Fruit fly (Drosophila melanogaster) whole organism, embryonic: ENCODE results near the gene CG10300.

Source experiments
- Aef1 ChIP-seq: fragments of 200-800 bp; sonication (Bioruptor generic); IDR thresholded peaks from 3 replicates; pipeline ENCODE4 v1.3.6; 2022; ENCODE audit warnings: missing biosample characterization, missing genetic modification characterization
- Asciz ChIP-seq: fragments of 200-800 bp; sonication (Bioruptor generic); optimal IDR thresholded peaks from 2 replicates; lab custom pipeline; 2017; ENCODE audit warnings: missing biosample characterization, mild to moderate bottlenecking, missing genetic modification characterization, missing genetic modification reagents
- Atf3 ChIP-seq: fragments of 200-800 bp; sonication (Bioruptor generic); optimal IDR thresholded peaks from 3 replicates; lab custom pipeline; 2016; ENCODE audit warnings: missing biosample characterization, missing genetic modification characterization
- Awh ChIP-seq: fragments of 200-800 bp; sonication (Bioruptor generic); IDR thresholded peaks from 2 replicates; pipeline ENCODE4, ENCODE4 v1.3.6; 2022; ENCODE audit warnings: missing biosample characterization, missing genetic modification characterization
- Bteb2 ChIP-seq: fragments of 200-800 bp; sonication (Bioruptor generic); optimal IDR thresholded peaks from 2 replicates; lab custom pipeline; 2016; ENCODE audit warnings: missing biosample characterization, missing genetic modification characterization
- CG1024 ChIP-seq: fragments of 200-800 bp; sonication (Bioruptor generic); IDR thresholded peaks from 2 replicates; pipeline ENCODE4 v1.3.6; 2022; ENCODE audit warnings: missing biosample characterization, missing genetic modification characterization
- CG11398 ChIP-seq: fragments of 200-800 bp; sonication (Bioruptor generic); optimal IDR thresholded peaks from 2 replicates; lab custom pipeline; 2016; ENCODE audit warnings: missing biosample characterization, missing genetic modification characterization
- CG12104 ChIP-seq: fragments of 200-800 bp; sonication (Bioruptor generic); optimal IDR thresholded peaks from 3 replicates; lab custom pipeline; 2016; ENCODE audit warnings: missing biosample characterization, missing genetic modification characterization
- CG13287 ChIP-seq: fragments of 200-800 bp; sonication (Bioruptor generic); IDR thresholded peaks from 2 replicates; pipeline ENCODE4 v1.3.6; 2022; ENCODE audit warnings: missing biosample characterization, missing genetic modification characterization; ENCODE audit not compliant: partially characterized antibody
- CG14710 ChIP-seq: fragments of 200-800 bp; sonication (Bioruptor generic); optimal IDR thresholded peaks from 3 replicates; lab custom pipeline; 2019; ENCODE audit warnings: missing biosample characterization, mild to moderate bottlenecking, missing genetic modification characterization, moderate library complexity
- CG15514 ChIP-seq: fragments of 200-800 bp; sonication (Bioruptor generic); optimal IDR thresholded peaks from 3 replicates; lab custom pipeline; 2017; ENCODE audit warnings: missing biosample characterization, missing genetic modification characterization, mild to moderate bottlenecking, moderate library complexity, missing genetic modification reagents
- CG16779 ChIP-seq: fragments of 200-800 bp; sonication (Bioruptor generic); IDR thresholded peaks from 2 replicates; pipeline ENCODE4 v1.3.6; 2022; ENCODE audit warnings: missing biosample characterization, missing genetic modification characterization
- CG17186 ChIP-seq: fragments of 200-800 bp; sonication (Bioruptor generic); optimal IDR thresholded peaks from 3 replicates; lab custom pipeline; 2017; ENCODE audit warnings: missing biosample characterization, missing genetic modification reagents, missing genetic modification characterization
- CG1792 ChIP-seq: fragments of 200-800 bp; sonication (Bioruptor generic); optimal IDR thresholded peaks from 2 replicates; lab custom pipeline; 2016; ENCODE audit warnings: missing biosample characterization, missing genetic modification characterization
- CG18764 ChIP-seq: fragments of 200-800 bp; sonication (Bioruptor generic); optimal IDR thresholded peaks from 3 replicates; lab custom pipeline; 2016; ENCODE audit warnings: missing biosample characterization, missing genetic modification characterization
- CG2678 ChIP-seq: fragments of 200-800 bp; sonication (Bioruptor generic); optimal IDR thresholded peaks from 3 replicates; lab custom pipeline; 2019; ENCODE audit warnings: missing biosample characterization, mild to moderate bottlenecking, missing genetic modification characterization, moderate library complexity
- CG31224 ChIP-seq: fragments of 200-800 bp; sonication (Bioruptor generic); IDR thresholded peaks from 2 replicates; pipeline ENCODE4 v1.3.6; 2022; ENCODE audit warnings: missing biosample characterization, missing genetic modification characterization
- CG32772 ChIP-seq: fragments of 200-800 bp; sonication (Bioruptor generic); IDR thresholded peaks from 2 replicates; pipeline ENCODE4 v1.3.6; 2022; ENCODE audit warnings: missing biosample characterization, missing genetic modification characterization
- CG3995 ChIP-seq: fragments of 200-800 bp; sonication (Bioruptor generic); optimal IDR thresholded peaks from 3 replicates; lab custom pipeline; 2016; ENCODE audit warnings: missing biosample characterization, missing genetic modification characterization
- CG4360 ChIP-seq: fragments of 200-800 bp; sonication (Bioruptor generic); IDR thresholded peaks from 2 replicates; pipeline ENCODE4 v1.3.6; 2022; ENCODE audit warnings: missing biosample characterization, missing genetic modification characterization
- CG4730 ChIP-seq: fragments of 200-800 bp; sonication (Bioruptor generic); IDR thresholded peaks from 2 replicates; pipeline ENCODE4 v1.3.6; 2022; ENCODE audit warnings: missing biosample characterization, missing genetic modification characterization
- CG4854 ChIP-seq: fragments of 200-800 bp; sonication (Bioruptor generic); optimal IDR thresholded peaks from 2 replicates; lab custom pipeline; 2016; ENCODE audit warnings: missing biosample characterization, missing genetic modification characterization, inconsistent platforms
- CG6175 ChIP-seq: fragments of 200-800 bp; sonication (Bioruptor generic); IDR thresholded peaks from 3 replicates; pipeline ENCODE4 v1.3.6; 2022; ENCODE audit warnings: missing biosample characterization, missing genetic modification characterization
- CG8478 ChIP-seq: fragments of >200 bp; optimal IDR thresholded peaks from 2 replicates; lab custom pipeline; 2018
- Chrac-16 ChIP-seq: fragments of 200-800 bp; sonication (Bioruptor generic); optimal IDR thresholded peaks from 3 replicates; lab custom pipeline; 2016; ENCODE audit warnings: missing biosample characterization, missing genetic modification characterization
- Dbx ChIP-seq: fragments of 200-800 bp; sonication (Bioruptor generic); IDR thresholded peaks from 3 replicates; pipeline ENCODE4 v1.3.6; 2022; ENCODE audit warnings: missing biosample characterization, missing genetic modification characterization
- H15 ChIP-seq: fragments of 200-800 bp; sonication (Bioruptor generic); IDR thresholded peaks from 3 replicates; pipeline ENCODE4 v1.3.6; 2022; ENCODE audit warnings: missing biosample characterization, missing genetic modification characterization
- HLH3B ChIP-seq: fragments of 200-800 bp; sonication (Bioruptor generic); IDR thresholded peaks from 2 replicates; pipeline ENCODE4 v1.3.6; 2022; ENCODE audit warnings: missing biosample characterization, missing genetic modification characterization
- HLH54F ChIP-seq: fragments of 200-800 bp; sonication (Bioruptor generic); optimal IDR thresholded peaks from 3 replicates; lab custom pipeline; 2016; ENCODE audit warnings: missing biosample characterization, missing genetic modification characterization
- HmgZ ChIP-seq: fragments of 200-800 bp; sonication (Bioruptor generic); optimal IDR thresholded peaks from 2 replicates; lab custom pipeline; 2018; ENCODE audit warnings: missing biosample characterization, mild to moderate bottlenecking, missing genetic modification characterization
- Hr3 ChIP-seq: fragments of 200-800 bp; sonication (Bioruptor generic); optimal IDR thresholded peaks from 3 replicates; lab custom pipeline; 2016; ENCODE audit warnings: missing biosample characterization, missing genetic modification characterization
- Hr51 ChIP-seq, 2 experiments: fragments of 200-800 bp; sonication (Bioruptor generic); optimal IDR thresholded peaks; 2 replicates in 1 of 2; 3 replicates in 1 of 2; lab custom pipeline; 2016 to 2018; ENCODE audit warnings: missing biosample characterization in 2 of 2, missing genetic modification characterization in 2 of 2, mild to moderate bottlenecking in 1 of 2, moderate library complexity in 1 of 2
- Hsf ChIP-seq: fragments of 200-800 bp; sonication (Bioruptor generic); optimal IDR thresholded peaks from 3 replicates; lab custom pipeline; 2016; ENCODE audit warnings: missing biosample characterization, missing genetic modification characterization
- MESR4 ChIP-seq: fragments of 200-800 bp; sonication (Bioruptor generic); optimal IDR thresholded peaks from 2 replicates; lab custom pipeline; 2018; ENCODE audit warnings: missing biosample characterization, mild to moderate bottlenecking, missing genetic modification characterization, moderate library complexity
- MTF-1 ChIP-seq: fragments of 200-800 bp; sonication (Bioruptor generic); optimal IDR thresholded peaks from 2 replicates; lab custom pipeline; 2018; ENCODE audit warnings: missing biosample characterization, mild to moderate bottlenecking, missing genetic modification characterization, borderline replicate concordance
- Max ChIP-seq: fragments of 200-800 bp; sonication (Bioruptor generic); optimal IDR thresholded peaks from 2 replicates; lab custom pipeline; 2016; ENCODE audit warnings: missing biosample characterization, mild to moderate bottlenecking, missing genetic modification characterization
- Rfx ChIP-seq: fragments of 200-800 bp; sonication (Bioruptor generic); IDR thresholded peaks from 2 replicates; pipeline ENCODE4 v1.3.6; 2022; ENCODE audit warnings: missing biosample characterization, missing genetic modification characterization
- Vsx1 ChIP-seq: fragments of 200-800 bp; sonication (Bioruptor generic); optimal IDR thresholded peaks from 2 replicates; lab custom pipeline; 2017; ENCODE audit warnings: missing biosample characterization, mild to moderate bottlenecking, missing genetic modification characterization, missing genetic modification reagents
- br ChIP-seq: fragments of >200 bp; optimal IDR thresholded peaks from 2 replicates; lab custom pipeline; 2017
- cas ChIP-seq: fragments of 200-800 bp; sonication (Bioruptor generic); IDR thresholded peaks from 2 replicates; pipeline ENCODE4 v1.3.6; 2022; ENCODE audit warnings: missing biosample characterization, missing genetic modification characterization
- cato ChIP-seq: fragments of 200-800 bp; sonication (Bioruptor generic); optimal IDR thresholded peaks from 2 replicates; lab custom pipeline; 2016; ENCODE audit warnings: missing biosample characterization, missing genetic modification characterization, borderline replicate concordance
- crol ChIP-seq: fragments of 200-800 bp; sonication (Bioruptor generic); IDR thresholded peaks from 2 replicates; pipeline ENCODE4 v1.3.6; 2022; ENCODE audit warnings: missing biosample characterization, missing genetic modification characterization
- cwo ChIP-seq: fragments of 200-800 bp; sonication (Bioruptor generic); optimal IDR thresholded peaks from 3 replicates; lab custom pipeline; 2017; ENCODE audit warnings: missing biosample characterization, missing genetic modification characterization, mild to moderate bottlenecking, moderate library complexity, missing genetic modification reagents
- grau ChIP-seq: fragments of 200-800 bp; optimal IDR thresholded peaks from 3 replicates; lab custom pipeline; 2019; ENCODE audit warnings: missing biosample characterization, mild to moderate bottlenecking, missing genetic modification characterization, moderate library complexity
- nerfin-1 ChIP-seq: fragments of 200-800 bp; sonication (Bioruptor generic); optimal IDR thresholded peaks from 3 replicates; lab custom pipeline; 2019; ENCODE audit warnings: missing biosample characterization, mild to moderate bottlenecking, missing genetic modification characterization, moderate library complexity
- odd ChIP-seq: fragments of 200-800 bp; sonication (Bioruptor generic); optimal IDR thresholded peaks from 2 replicates; lab custom pipeline; 2017; ENCODE audit warnings: missing biosample characterization, mild to moderate bottlenecking, missing genetic modification characterization
- otp ChIP-seq: fragments of 200-800 bp; sonication (Bioruptor generic); IDR thresholded peaks from 3 replicates; pipeline ENCODE4, ENCODE4 v1.3.6; 2022; ENCODE audit warnings: missing biosample characterization, missing genetic modification characterization
- peb ChIP-seq: fragments of 200-800 bp; sonication (Bioruptor generic); IDR thresholded peaks from 2 replicates; pipeline ENCODE4 v1.3.6; 2022; ENCODE audit warnings: missing biosample characterization, missing genetic modification characterization
- sim ChIP-seq: fragments of 200-800 bp; sonication (Bioruptor generic); IDR thresholded peaks from 2 replicates; pipeline ENCODE4 v1.3.6; 2022; ENCODE audit warnings: missing biosample characterization, missing genetic modification characterization
- slou ChIP-seq: fragments of 200-800 bp; sonication (Bioruptor generic); optimal IDR thresholded peaks from 3 replicates; lab custom pipeline; 2016; ENCODE audit warnings: missing biosample characterization, missing genetic modification characterization
- wek ChIP-seq: fragments of 200-800 bp; sonication (Bioruptor generic); optimal IDR thresholded peaks from 3 replicates; lab custom pipeline; 2018; ENCODE audit warnings: missing biosample characterization, mild to moderate bottlenecking, missing genetic modification characterization, moderate library complexity
- yki ChIP-seq: fragments of >200 bp; optimal IDR thresholded peaks from 3 replicates; lab custom pipeline; 2018
- zfh2 ChIP-seq: fragments of 200-800 bp; sonication (Bioruptor generic); optimal IDR thresholded peaks from 2 replicates; lab custom pipeline; 2016; ENCODE audit warnings: missing biosample characterization, missing genetic modification characterization

Gene CG10300

dm6 chr3R:23694579-23695033 lies 16.7 kb upstream of the CG10300 start, which contains the start of gene CG10254 (continued):
- no peak for TF ChIP-seq CG1024
- TF ChIP-seq odd (GFP tag; lab: Kevin White, UChicago): no peak
- TF ChIP-seq CG16779 (GFP tag; lab: Robert Waterston, UW): no peak
- no peak for TF ChIP-seq CG8478 (lab: Kevin White, UChicago)
- no peak for TF ChIP-seq MTF-1
- no peak for TF ChIP-seq CG2678
- TF ChIP-seq cwo (GFP tag; lab: Kevin White, UChicago): no peak
- no peak for TF ChIP-seq Asciz (GFP tag; lab: Kevin White, UChicago)
- no peak for TF ChIP-seq Awh (GFP tag; lab: Robert Waterston, UW)
- no peak for TF ChIP-seq nerfin-1 (tag; lab: Kevin White, UChicago)
- TF ChIP-seq CG4360 (GFP tag; lab: Robert Waterston, UW): no peak
- TF ChIP-seq crol (GFP tag; lab: Robert Waterston, UW): no peak
- TF ChIP-seq CG18764 (GFP tag; lab: Kevin White, UChicago): no peak
- no peak for TF ChIP-seq Rfx (GFP tag; lab: Robert Waterston, UW)
- TF ChIP-seq Vsx1 (GFP tag; lab: Kevin White, UChicago): no peak
- no peak for TF ChIP-seq cas (GFP tag; lab: Robert Waterston, UW)
- TF ChIP-seq HLH54F (GFP tag; lab: Kevin White, UChicago): no peak
- TF ChIP-seq CG1792: no peak
- TF ChIP-seq Dbx (GFP tag; lab: Robert Waterston, UW): no peak
- no peak for TF ChIP-seq br
- no peak for TF ChIP-seq wek (GFP tag; lab: Kevin White, UChicago)
- TF ChIP-seq Atf3 (GFP tag; lab: Kevin White, UChicago): no peak
- no peak for TF ChIP-seq Hr3 (GFP tag; lab: Kevin White, UChicago)
- TF ChIP-seq Hsf: no peak
- peak; percentile 34; the same call in 1 of the 2 replicates for TF ChIP-seq CG13287
- TF ChIP-seq Bteb2 (GFP tag; lab: Kevin White, UChicago): no peak
- TF ChIP-seq MESR4 (GFP tag; lab: Kevin White, UChicago): peak; percentile 55
- no peak for TF ChIP-seq otp (GFP tag; lab: Robert Waterston, UW)
- TF ChIP-seq Hr51 (GFP tag; optimal IDR thresholded peaks at IDR 0.05; lab: Kevin White, UChicago): no peak
- TF ChIP-seq CG4730 (GFP tag; lab: Robert Waterston, UW): no peak
- no peak for TF ChIP-seq slou (GFP tag; lab: Kevin White, UChicago)
- no peak for TF ChIP-seq Chrac-16 (GFP tag; lab: Kevin White, UChicago)
- no peak for TF ChIP-seq CG32772 (GFP tag; lab: Robert Waterston, UW)
- no peak for TF ChIP-seq cato (GFP tag; lab: Kevin White, UChicago)
- TF ChIP-seq CG15514 (GFP tag; lab: Kevin White, UChicago): peak; percentile 99
- no peak for TF ChIP-seq CG17186 (GFP tag; lab: Kevin White, UChicago)
- no peak for TF ChIP-seq sim (GFP tag; lab: Robert Waterston, UW)
- no peak for TF ChIP-seq zfh2 (GFP tag; lab: Kevin White, UChicago)
- TF ChIP-seq yki: no peak
- no peak for TF ChIP-seq grau (tag; lab: Kevin White, UChicago)
- TF ChIP-seq HmgZ (tag; lab: Kevin White, UChicago): peak; percentile 25
- no peak for TF ChIP-seq HLH3B
- no peak for TF ChIP-seq peb
- TF ChIP-seq CG6175 (GFP tag; lab: Robert Waterston, UW): no peak
- peak; percentile 50 for TF ChIP-seq CG3995 (GFP tag; lab: Kevin White, UChicago)
- no peak for TF ChIP-seq Aef1 (GFP tag; lab: Robert Waterston, UW)
- no peak for TF ChIP-seq CG11398 (GFP tag; lab: Kevin White, UChicago)
- peak; percentile 30 for TF ChIP-seq CG14710 (tag; lab: Kevin White, UChicago)
- no peak for TF ChIP-seq Max (GFP tag; lab: Kevin White, UChicago)
- TF ChIP-seq H15 (GFP tag; lab: Robert Waterston, UW): no peak
- TF ChIP-seq CG12104: no peak
- no peak for TF ChIP-seq CG4854 (GFP tag; lab: Kevin White, UChicago)
- no peak for TF ChIP-seq CG31224
